Worm (Caenorhabditis elegans) whole organism, young adult: ENCODE results near the gene bath-20.

ENCODE experiments used
- F23B12.7 ChIP-seq: sonication (generic microtip); optimal IDR thresholded peaks from 2 replicates; lab custom pipeline; 2017; ENCODE audit warnings: missing genetic modification characterization, mild to moderate bottlenecking, missing compliant biosample characterization, antibody characterized with exemption, moderate library complexity; ENCODE audit not compliant: insufficient read depth
- F39B2.1 ChIP-seq: fragments of 200-800 bp; sonication (Bioruptor generic); IDR thresholded peaks from 2 replicates; pipeline ENCODE4 v1.3.6; 2022; ENCODE audit warnings: missing genetic modification reagents, missing genetic modification characterization, missing compliant biosample characterization
- K11D2.4 ChIP-seq: fragments of 200-800 bp; sonication (Bioruptor generic); IDR thresholded peaks from 2 replicates; pipeline ENCODE4 v1.3.6; 2022; ENCODE audit warnings: missing genetic modification reagents, missing genetic modification characterization, missing compliant biosample characterization
- Y56A3A.18 ChIP-seq: fragments of 200-800 bp; sonication (Bioruptor generic); IDR thresholded peaks from 2 replicates; pipeline ENCODE4 v1.3.6; 2022; ENCODE audit warnings: missing genetic modification reagents, missing genetic modification characterization, missing compliant biosample characterization
- Y95B8A.8 ChIP-seq: fragments of 200-800 bp; sonication (Bioruptor generic); IDR thresholded peaks from 2 replicates; pipeline ENCODE4 v1.3.6; 2022; ENCODE audit warnings: missing genetic modification reagents, missing genetic modification characterization, missing compliant biosample characterization
- aptf-2 ChIP-seq: fragments of 200-800 bp; sonication (Bioruptor generic); conservative IDR thresholded peaks from 2 replicates; pipeline ENCODE4 v1.3.6; 2022; ENCODE audit warnings: missing genetic modification reagents, missing genetic modification characterization, missing compliant biosample characterization
- atf-7 ChIP-seq: sonication (generic microtip); optimal IDR thresholded peaks from 2 replicates; lab custom pipeline; 2017; ENCODE audit warnings: mild to moderate bottlenecking, missing genetic modification characterization, missing compliant biosample characterization
- attf-5 ChIP-seq: fragments of 200-800 bp; sonication (Bioruptor generic); optimal IDR thresholded peaks from 2 replicates; lab custom pipeline; 2018; ENCODE audit warnings: mild to moderate bottlenecking, missing genetic modification characterization, missing compliant biosample characterization
- ceh-27 ChIP-seq: fragments of 200-800 bp; sonication (Bioruptor generic); optimal IDR thresholded peaks from 2 replicates; lab custom pipeline; 2018; ENCODE audit warnings: mild to moderate bottlenecking, missing genetic modification characterization, moderate library complexity, missing compliant biosample characterization
- ceh-58 ChIP-seq: fragments of 200-800 bp; sonication (Bioruptor generic); IDR thresholded peaks from 2 replicates; pipeline ENCODE4 v1.3.6; 2022; ENCODE audit warnings: missing genetic modification characterization, missing compliant biosample characterization
- efl-1 ChIP-seq: fragments of 150-350 bp; optimal IDR thresholded peaks from 2 replicates; lab custom pipeline; 2014; ENCODE audit warnings: missing biosample characterization, missing genetic modification reagents, missing genetic modification characterization
- egrh-3 ChIP-seq: fragments of 200-800 bp; sonication (Bioruptor generic); IDR thresholded peaks from 2 replicates; pipeline ENCODE4 v1.3.6; 2022; ENCODE audit warnings: missing genetic modification reagents, missing genetic modification characterization, missing compliant biosample characterization
- fkh-3 ChIP-seq: sonication (generic microtip); optimal IDR thresholded peaks from 2 replicates; lab custom pipeline; 2016; ENCODE audit warnings: mild to moderate bottlenecking, missing genetic modification characterization, missing compliant biosample characterization
- gei-17 ChIP-seq: fragments of 200-800 bp; sonication (Bioruptor generic); optimal IDR thresholded peaks from 2 replicates; lab custom pipeline; 2018; ENCODE audit warnings: mild to moderate bottlenecking, missing genetic modification characterization, missing compliant biosample characterization
- hmg-1.2 ChIP-seq: fragments of 200-800 bp; sonication (Bioruptor generic); IDR thresholded peaks from 2 replicates; pipeline ENCODE4 v1.3.6; 2022; ENCODE audit warnings: missing genetic modification reagents, missing genetic modification characterization, missing compliant biosample characterization
- hrde-1 ChIP-seq: sonication (generic microtip); optimal IDR thresholded peaks from 2 replicates; lab custom pipeline; 2016; ENCODE audit warnings: missing genetic modification characterization, mild to moderate bottlenecking, missing compliant biosample characterization, moderate library complexity, missing genotype, missing genetic modification reagents, borderline replicate concordance
- hsf-1 ChIP-seq: fragments of 200-800 bp; sonication (Bioruptor generic); IDR thresholded peaks from 2 replicates; pipeline ENCODE4 v1.3.6; 2022; ENCODE audit warnings: missing genetic modification reagents, missing genetic modification characterization, missing compliant biosample characterization
- let-607 ChIP-seq, 2 experiments: fragments of 200-800 bp in 1 of 2; sonication (Bioruptor generic) in 1 of 2; sonication (generic microtip) in 1 of 2; optimal IDR thresholded peaks; 2 replicates each; lab custom pipeline; 2016 to 2018; ENCODE audit warnings: mild to moderate bottlenecking in 2 of 2, missing compliant biosample characterization in 2 of 2, missing genetic modification characterization in 2 of 2, moderate library complexity in 2 of 2, missing genotype in 1 of 2
- lin-26 ChIP-seq: fragments of 200-800 bp; sonication (Bioruptor generic); IDR thresholded peaks from 2 replicates; pipeline ENCODE4 v1.3.6; 2022; ENCODE audit warnings: missing genetic modification reagents, missing genetic modification characterization, missing compliant biosample characterization
- lsl-1 ChIP-seq: fragments of 200-800 bp; sonication (Bioruptor generic); optimal IDR thresholded peaks from 2 replicates; lab custom pipeline; 2018; ENCODE audit warnings: mild to moderate bottlenecking, missing genetic modification characterization, moderate library complexity, missing compliant biosample characterization
- lsy-27 ChIP-seq: sonication (generic microtip); optimal IDR thresholded peaks from 2 replicates; lab custom pipeline; 2017; ENCODE audit warnings: missing genetic modification characterization, mild to moderate bottlenecking, missing compliant biosample characterization, antibody characterized with exemption, missing genotype, borderline replicate concordance; ENCODE audit not compliant: insufficient read depth
- nfya-1 ChIP-seq: sonication (generic microtip); optimal IDR thresholded peaks from 2 replicates; lab custom pipeline; 2017; ENCODE audit warnings: antibody characterized with exemption, missing compliant biosample characterization, missing genetic modification characterization, borderline replicate concordance; ENCODE audit not compliant: insufficient read depth
- nfyb-1 ChIP-seq: fragments of 200-800 bp; sonication (Bioruptor generic); IDR thresholded peaks from 2 replicates; pipeline ENCODE4 v1.3.6; 2022; ENCODE audit warnings: missing genetic modification reagents, missing genetic modification characterization, missing compliant biosample characterization
- pha-4 ChIP-seq: fragments of 150-350 bp; sonication (generic microtip); optimal IDR thresholded peaks from 2 replicates; lab custom pipeline; 2014; ENCODE audit warnings: missing biosample characterization, missing genetic modification reagents, missing genetic modification characterization
- rcor-1 ChIP-seq: fragments of 200-800 bp; sonication (Bioruptor generic); IDR thresholded peaks from 2 replicates; pipeline ENCODE4 v1.3.6; 2022; ENCODE audit warnings: missing genetic modification reagents, missing genetic modification characterization, missing compliant biosample characterization
- repo-1 ChIP-seq: sonication (generic microtip); optimal IDR thresholded peaks from 2 replicates; lab custom pipeline; 2017; ENCODE audit warnings: mild to moderate bottlenecking, missing genetic modification characterization, missing compliant biosample characterization
- sea-2 ChIP-seq: fragments of 200-800 bp; sonication (Bioruptor generic); IDR thresholded peaks from 2 replicates; pipeline ENCODE4 v1.3.6; 2022; ENCODE audit warnings: missing genetic modification characterization, missing compliant biosample characterization
- tlf-1 ChIP-seq: fragments of 200-800 bp; sonication (Bioruptor generic); optimal IDR thresholded peaks from 2 replicates; lab custom pipeline; 2018; ENCODE audit warnings: mild to moderate bottlenecking, missing genetic modification characterization, missing compliant biosample characterization
- unc-62 ChIP-seq: fragments of 150-350 bp; optimal IDR thresholded peaks from 2 replicates; lab custom pipeline; 2014; ENCODE audit warnings: missing biosample characterization, missing genetic modification reagents, missing genetic modification characterization
- xnd-1 ChIP-seq: sonication (generic microtip); optimal IDR thresholded peaks from 2 replicates; lab custom pipeline; 2016; ENCODE audit warnings: missing genotype, missing genetic modification reagents, missing genetic modification characterization, missing compliant biosample characterization
- zfh-2 ChIP-seq: fragments of 200-800 bp; sonication (Bioruptor generic); conservative IDR thresholded peaks from 2 replicates; pipeline ENCODE4 v1.3.6; 2022; ENCODE audit warnings: missing genetic modification reagents, missing genetic modification characterization, missing compliant biosample characterization
- ztf-22 ChIP-seq: fragments of 200-800 bp; sonication (Bioruptor generic); optimal IDR thresholded peaks from 2 replicates; lab custom pipeline; 2018; ENCODE audit warnings: mild to moderate bottlenecking, missing genetic modification characterization, moderate library complexity, missing compliant biosample characterization

bath-20 gene

DNA sequence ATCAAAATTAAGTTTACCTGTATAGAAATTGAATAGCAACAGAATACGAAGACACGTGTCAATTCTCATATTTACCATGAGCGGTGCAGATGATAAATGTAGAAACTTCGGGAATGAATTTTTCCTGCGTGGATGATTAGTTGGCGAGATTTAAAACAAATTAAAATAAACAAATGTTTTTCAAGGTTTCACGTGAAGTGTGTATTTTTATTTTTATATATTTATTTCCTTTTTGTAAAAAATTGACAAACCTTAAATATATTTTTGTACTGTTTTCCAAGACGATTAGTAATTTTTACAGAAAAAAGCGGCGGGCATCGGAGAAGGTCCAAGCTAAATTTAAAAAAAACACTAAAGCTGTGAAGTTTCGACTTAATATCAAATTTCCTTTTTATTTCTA is 33.2 kb upstream of the bath-20 start, which contains the start of gene F07E5.8:
Gene F07E5.8, minus strand, starts transcription at position 101 of the 400 bp plus-strand sequence.
- TF ChIP-seq hrde-1 (tag; lab: Kevin White, UChicago) (no peak), unc-62 (GFP tag; lab: Kevin White, UChicago) (no peak), lin-26 (GFP tag; lab: Robert Waterston, UW) (no peak), Y56A3A.18 (GFP tag; lab: Robert Waterston, UW) (no peak), K11D2.4 (GFP tag; lab: Robert Waterston, UW) (no peak), Y95B8A.8 (no peak), fkh-3 (tag; lab: Kevin White, UChicago) (no peak), let-607 (tag; optimal IDR thresholded peaks at IDR 0.05; lab: Kevin White, UChicago) (no peak), attf-5 (GFP tag; lab: Kevin White, UChicago) (no peak)

DNA sequence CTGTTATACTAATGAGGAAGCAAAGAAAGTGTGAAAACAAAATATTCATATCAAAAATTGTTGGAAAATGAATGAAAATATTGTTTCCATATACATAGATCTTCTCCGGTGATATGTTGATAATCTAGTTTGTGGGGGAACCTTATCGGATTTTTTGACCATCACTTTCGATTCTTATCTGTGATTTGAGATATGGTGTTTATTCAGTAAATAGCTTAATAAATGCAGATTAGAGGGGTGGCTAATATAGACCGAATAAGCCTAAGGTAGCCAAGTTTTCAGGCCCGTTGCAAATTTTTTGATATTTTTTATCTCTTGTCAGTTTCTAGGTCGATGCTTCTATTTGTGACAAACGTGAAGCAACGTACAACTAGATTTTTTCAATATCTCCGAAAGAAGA is 29.1 kb upstream of the bath-20 start, which contains the start of gene F07E5.7:
Gene F07E5.7, minus strand, starts transcription at position 101 of the 400 bp plus-strand sequence.
- TF ChIP-seq gei-17 (GFP tag; lab: Kevin White, UChicago) (no peak), pha-4 (no peak), atf-7 (no peak), Y56A3A.18 (GFP tag; lab: Robert Waterston, UW) (no peak), nfya-1 (tag; lab: Kevin White, UChicago) (no peak), efl-1 (no peak), hmg-1.2 (GFP tag; lab: Robert Waterston, UW) (no peak), egrh-3 (GFP tag; lab: Robert Waterston, UW) (no peak), ztf-22 (GFP tag; lab: Kevin White, UChicago) (no peak), lsy-27 (tag; lab: Kevin White, UChicago) (no peak), nfyb-1 (GFP tag; lab: Robert Waterston, UW) (no peak), F23B12.7 (tag; lab: Kevin White, UChicago) (no peak), ceh-58 (GFP tag; lab: Robert Waterston, UW) (no peak), tlf-1 (GFP tag; lab: Kevin White, UChicago) (no peak), sea-2 (no peak), F39B2.1 (GFP tag; lab: Robert Waterston, UW) (no peak), attf-5 (GFP tag; lab: Kevin White, UChicago) (no peak), zfh-2 (GFP tag; lab: Robert Waterston, UW) (no peak)

DNA sequence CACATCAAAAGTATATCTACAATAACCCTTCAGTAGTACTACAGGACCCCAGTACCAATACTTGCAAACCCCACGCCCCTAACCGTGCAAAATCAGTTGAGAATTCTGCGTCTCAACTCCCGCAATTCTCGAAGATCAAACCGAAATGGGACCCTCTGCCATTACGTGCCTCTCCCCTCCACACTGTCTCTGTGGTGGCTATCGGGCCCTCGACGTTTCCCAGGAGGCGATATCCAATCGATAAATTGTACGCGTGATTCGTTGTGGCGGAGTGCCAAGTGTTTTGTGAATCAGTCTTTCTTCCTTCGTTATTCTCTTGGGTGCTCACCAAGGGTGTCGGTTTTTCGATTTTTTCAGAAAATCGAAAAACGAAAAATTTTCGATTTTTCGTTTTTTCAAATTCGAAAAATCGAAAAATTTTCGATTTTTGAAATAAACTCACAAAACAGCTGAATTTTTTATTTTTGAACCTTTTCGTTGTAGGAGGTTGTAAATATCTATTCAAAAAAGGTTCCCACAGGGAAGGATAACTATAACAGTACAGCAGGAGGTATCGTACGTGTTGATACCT is 25.2 kb upstream of the bath-20 start, which contains the start of gene F07E5.12:
Gene F07E5.12, plus strand, starts transcription at position 521 of the 571 bp plus-strand sequence.
- 0 out of 2 replicates have a peak, but pooled peaks have one; percentile 17 for TF ChIP-seq hsf-1
- TF ChIP-seq aptf-2 (GFP tag; lab: Robert Waterston, UW), result peak; percentile 83

DNA sequence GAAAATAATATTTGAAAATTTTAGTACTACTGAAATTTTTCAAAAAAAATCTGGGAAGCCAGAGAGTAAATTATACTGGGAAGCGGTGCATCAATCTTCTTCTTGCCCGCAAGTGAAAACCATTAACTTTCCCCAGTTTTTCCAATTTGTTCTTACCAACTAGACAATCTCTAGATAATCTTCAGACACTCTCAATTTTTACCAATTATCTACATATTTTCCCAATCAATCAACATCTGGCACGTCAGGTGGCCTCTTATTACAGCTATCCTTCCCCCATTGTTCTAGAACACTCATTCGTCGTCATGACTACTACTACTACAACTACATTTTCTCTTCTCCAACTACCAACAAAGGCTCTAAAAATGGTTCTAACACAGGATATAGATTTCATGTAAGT is 22.1 kb upstream of the bath-20 start, which contains the start of gene fbxb-6:
Gene fbxb-6, plus strand, starts transcription at position 301 of the 400 bp plus-strand sequence.
- TF ChIP-seq rcor-1 (GFP tag; lab: Robert Waterston, UW) (no peak), xnd-1 (tag; lab: Kevin White, UChicago) (no peak), lsl-1 (GFP tag; lab: Kevin White, UChicago) (no peak), repo-1 (tag; lab: Kevin White, UChicago) (no peak), ceh-27 (no peak), fkh-3 (tag; lab: Kevin White, UChicago) (no peak)
